Worm (Caenorhabditis elegans) whole organism, young adult: Measurements from ENCODE around the gene F48B9.3.

ENCODE experiments used
- B0261.1 ChIP-seq: sonication (generic microtip); optimal IDR thresholded peaks from 2 replicates; lab custom pipeline; 2016; ENCODE audit warnings: mild to moderate bottlenecking, missing genetic modification characterization, moderate library complexity, missing compliant biosample characterization
- B0336.3 ChIP-seq: fragments of 200-800 bp; sonication (Bioruptor generic); IDR thresholded peaks from 2 replicates; pipeline ENCODE4 v1.3.6; 2022; ENCODE audit warnings: missing genetic modification characterization, missing compliant biosample characterization
- F10E7.11 ChIP-seq: sonication (generic microtip); optimal IDR thresholded peaks from 2 replicates; lab custom pipeline; 2017; ENCODE audit warnings: mild to moderate bottlenecking, missing genetic modification characterization, moderate library complexity, missing compliant biosample characterization
- F22D6.2 ChIP-seq: sonication (generic microtip); optimal IDR thresholded peaks from 2 replicates; lab custom pipeline; 2016; ENCODE audit warnings: mild to moderate bottlenecking, missing genetic modification characterization, missing compliant biosample characterization
- F37B4.10 ChIP-seq: fragments of 200-800 bp; sonication (Bioruptor generic); IDR thresholded peaks from 2 replicates; pipeline ENCODE4 v1.3.6; 2022; ENCODE audit warnings: missing genetic modification characterization, missing compliant biosample characterization
- F39B2.1 ChIP-seq: fragments of 200-800 bp; sonication (Bioruptor generic); IDR thresholded peaks from 2 replicates; pipeline ENCODE4 v1.3.6; 2022; ENCODE audit warnings: missing genetic modification reagents, missing genetic modification characterization, missing compliant biosample characterization
- F49E8.2 ChIP-seq: sonication (generic microtip); optimal IDR thresholded peaks from 3 replicates; lab custom pipeline; 2017; ENCODE audit warnings: missing genetic modification characterization, mild to moderate bottlenecking, missing compliant biosample characterization, antibody characterized with exemption, moderate library complexity; ENCODE audit not compliant: insufficient read depth
- F55B11.4 ChIP-seq: sonication (generic microtip); optimal IDR thresholded peaks from 2 replicates; lab custom pipeline; 2016; ENCODE audit warnings: missing compliant biosample characterization, missing genetic modification characterization, borderline replicate concordance; ENCODE audit not compliant: insufficient read depth
- K12H6.12 ChIP-seq: fragments of 200-800 bp; sonication (Bioruptor generic); optimal IDR thresholded peaks from 2 replicates; lab custom pipeline; 2018; ENCODE audit warnings: mild to moderate bottlenecking, missing genetic modification characterization, missing compliant biosample characterization
- T26A5.8 ChIP-seq: sonication (generic microtip); optimal IDR thresholded peaks from 2 replicates; lab custom pipeline; 2016; ENCODE audit warnings: missing genetic modification characterization, missing compliant biosample characterization
- Y56A3A.18 ChIP-seq: fragments of 200-800 bp; sonication (Bioruptor generic); IDR thresholded peaks from 2 replicates; pipeline ENCODE4 v1.3.6; 2022; ENCODE audit warnings: missing genetic modification reagents, missing genetic modification characterization, missing compliant biosample characterization
- Y95B8A.8 ChIP-seq: fragments of 200-800 bp; sonication (Bioruptor generic); IDR thresholded peaks from 2 replicates; pipeline ENCODE4 v1.3.6; 2022; ENCODE audit warnings: missing genetic modification reagents, missing genetic modification characterization, missing compliant biosample characterization
- aptf-2 ChIP-seq: fragments of 200-800 bp; sonication (Bioruptor generic); conservative IDR thresholded peaks from 2 replicates; pipeline ENCODE4 v1.3.6; 2022; ENCODE audit warnings: missing genetic modification reagents, missing genetic modification characterization, missing compliant biosample characterization
- atf-7 ChIP-seq: sonication (generic microtip); optimal IDR thresholded peaks from 2 replicates; lab custom pipeline; 2017; ENCODE audit warnings: mild to moderate bottlenecking, missing genetic modification characterization, missing compliant biosample characterization
- ceh-79 ChIP-seq: sonication (generic microtip); optimal IDR thresholded peaks from 2 replicates; lab custom pipeline; 2017; ENCODE audit warnings: mild to moderate bottlenecking, missing genetic modification characterization, missing compliant biosample characterization
- chd-7 ChIP-seq: sonication (generic microtip); optimal IDR thresholded peaks from 2 replicates; lab custom pipeline; 2016; ENCODE audit warnings: mild to moderate bottlenecking, missing genetic modification characterization, moderate library complexity, missing compliant biosample characterization
- dpff-1 ChIP-seq: sonication (generic microtip); optimal IDR thresholded peaks from 2 replicates; lab custom pipeline; 2017; ENCODE audit warnings: mild to moderate bottlenecking, missing genetic modification characterization, missing compliant biosample characterization
- egl-18 ChIP-seq: fragments of 200-800 bp; sonication (Bioruptor generic); IDR thresholded peaks from 2 replicates; pipeline ENCODE4 v1.3.6; 2022; ENCODE audit warnings: missing genetic modification reagents, missing genetic modification characterization, missing compliant biosample characterization
- ets-4 ChIP-seq: fragments of 200-800 bp; sonication (Bioruptor generic); optimal IDR thresholded peaks from 2 replicates; lab custom pipeline; 2018; ENCODE audit warnings: mild to moderate bottlenecking, missing genetic modification characterization, missing compliant biosample characterization
- hmg-1.2 ChIP-seq: fragments of 200-800 bp; sonication (Bioruptor generic); IDR thresholded peaks from 2 replicates; pipeline ENCODE4 v1.3.6; 2022; ENCODE audit warnings: missing genetic modification reagents, missing genetic modification characterization, missing compliant biosample characterization
- lag-1 ChIP-seq: fragments of 200-800 bp; sonication (Bioruptor generic); IDR thresholded peaks from 2 replicates; pipeline ENCODE4 v1.3.6; 2022; ENCODE audit warnings: missing genetic modification reagents, missing genetic modification characterization, missing compliant biosample characterization
- let-607 ChIP-seq, 2 experiments: fragments of 200-800 bp in 1 of 2; sonication (Bioruptor generic) in 1 of 2; sonication (generic microtip) in 1 of 2; optimal IDR thresholded peaks; 2 replicates each; lab custom pipeline; 2016 to 2018; ENCODE audit warnings: mild to moderate bottlenecking in 2 of 2, missing compliant biosample characterization in 2 of 2, missing genetic modification characterization in 2 of 2, moderate library complexity in 2 of 2, missing genotype in 1 of 2
- lir-1 ChIP-seq: fragments of 200-800 bp; sonication (Bioruptor generic); conservative IDR thresholded peaks from 2 replicates; pipeline ENCODE4 v1.3.6; 2022; ENCODE audit warnings: missing genetic modification reagents, missing genetic modification characterization, missing compliant biosample characterization
- madf-3 ChIP-seq: fragments of 200-800 bp; sonication (Bioruptor generic); IDR thresholded peaks from 2 replicates; pipeline ENCODE4 v1.3.6; 2022; ENCODE audit warnings: missing genetic modification reagents, missing genetic modification characterization, missing compliant biosample characterization
- mel-28 ChIP-seq: sonication (generic microtip); optimal IDR thresholded peaks from 2 replicates; lab custom pipeline; 2016; ENCODE audit warnings: borderline replicate concordance, mild to moderate bottlenecking, missing genetic modification characterization, missing compliant biosample characterization
- mxl-1 ChIP-seq: sonication (generic microtip); optimal IDR thresholded peaks from 2 replicates; lab custom pipeline; 2016; ENCODE audit warnings: missing genetic modification characterization, missing compliant biosample characterization
- nhr-120 ChIP-seq: fragments of 200-800 bp; sonication (Bioruptor generic); IDR thresholded peaks from 2 replicates; pipeline ENCODE4 v1.3.6; 2022; ENCODE audit warnings: missing genetic modification characterization, missing compliant biosample characterization
- nhr-27 ChIP-seq: fragments of 200-800 bp; sonication (Bioruptor generic); optimal IDR thresholded peaks from 2 replicates; lab custom pipeline; 2018; ENCODE audit warnings: mild to moderate bottlenecking, missing genetic modification characterization, moderate library complexity, missing compliant biosample characterization
- pha-4 ChIP-seq: fragments of 150-350 bp; sonication (generic microtip); optimal IDR thresholded peaks from 2 replicates; lab custom pipeline; 2014; ENCODE audit warnings: missing biosample characterization, missing genetic modification reagents, missing genetic modification characterization
- rcor-1 ChIP-seq: fragments of 200-800 bp; sonication (Bioruptor generic); IDR thresholded peaks from 2 replicates; pipeline ENCODE4 v1.3.6; 2022; ENCODE audit warnings: missing genetic modification reagents, missing genetic modification characterization, missing compliant biosample characterization
- rec-8 ChIP-seq, 2 experiments: sonication (generic microtip); optimal IDR thresholded peaks; 2 replicates each; lab custom pipeline; 2016; ENCODE audit warnings: mild to moderate bottlenecking in 2 of 2, missing genetic modification characterization in 2 of 2, missing genetic modification reagents in 2 of 2, missing genotype in 2 of 2, missing biosample characterization in 1 of 2, missing compliant biosample characterization in 1 of 2, moderate library complexity in 1 of 2
- snpc-4 ChIP-seq, 5 experiments: fragments of 150-350 bp in 1 of 5; sonication (generic microtip) in 4 of 5; optimal IDR thresholded peaks; 2 replicates each; lab custom pipeline; 2014 to 2018; ENCODE audit warnings: missing genetic modification characterization in 5 of 5, missing biosample characterization in 3 of 5, antibody characterized with exemption in 2 of 5, mild to moderate bottlenecking in 2 of 5, missing compliant biosample characterization in 2 of 5, missing genotype in 2 of 5, moderate library complexity in 2 of 5, missing genetic modification reagents in 1 of 5
- sptf-2 ChIP-seq: fragments of 200-800 bp; sonication (Bioruptor generic); optimal IDR thresholded peaks from 2 replicates; lab custom pipeline; 2018; ENCODE audit warnings: mild to moderate bottlenecking, missing genetic modification characterization, missing compliant biosample characterization
- tbx-9 ChIP-seq: sonication (generic microtip); optimal IDR thresholded peaks from 2 replicates; lab custom pipeline; 2016; ENCODE audit warnings: borderline replicate concordance, missing genetic modification characterization, inconsistent platforms, missing compliant biosample characterization
- zfh-2 ChIP-seq: fragments of 200-800 bp; sonication (Bioruptor generic); conservative IDR thresholded peaks from 2 replicates; pipeline ENCODE4 v1.3.6; 2022; ENCODE audit warnings: missing genetic modification reagents, missing genetic modification characterization, missing compliant biosample characterization

F48B9.3 gene

DNA sequence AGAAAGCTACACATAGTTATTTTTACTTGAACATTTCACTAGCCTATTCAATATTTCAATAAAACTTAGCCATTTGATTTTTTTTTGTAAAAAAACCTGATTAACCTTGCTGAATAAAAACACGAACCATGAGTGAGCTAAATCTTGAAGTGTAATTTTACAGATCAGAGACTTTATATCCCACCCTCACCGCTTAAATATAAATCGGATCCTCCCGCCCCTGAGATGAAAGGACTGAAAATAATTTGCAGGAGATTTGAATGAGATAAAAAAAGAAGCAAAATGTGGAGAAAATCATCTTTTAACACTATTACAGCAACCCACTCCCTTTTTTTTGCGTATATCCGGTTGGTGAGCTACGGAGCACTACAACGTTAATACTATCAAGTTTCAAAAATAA lies 14.8 kb upstream of the F48B9.3 start, which contains the start of gene npax-2:
TSS of gene npax-2 (minus strand) at position 101 of the 400 bp plus-strand sequence.
- TF ChIP-seq Y95B8A.8 (GFP tag; lab: Robert Waterston, UW) (no peak), B0261.1 (no peak), hmg-1.2 (GFP tag; lab: Robert Waterston, UW) (no peak), sptf-2 (GFP tag; lab: Kevin White, UChicago) (no peak), F37B4.10 (GFP tag; lab: Robert Waterston, UW) (no peak), mel-28 (no peak), ceh-79 (tag; lab: Kevin White, UChicago) (no peak), atf-7 (tag; lab: Kevin White, UChicago) (no peak)

DNA sequence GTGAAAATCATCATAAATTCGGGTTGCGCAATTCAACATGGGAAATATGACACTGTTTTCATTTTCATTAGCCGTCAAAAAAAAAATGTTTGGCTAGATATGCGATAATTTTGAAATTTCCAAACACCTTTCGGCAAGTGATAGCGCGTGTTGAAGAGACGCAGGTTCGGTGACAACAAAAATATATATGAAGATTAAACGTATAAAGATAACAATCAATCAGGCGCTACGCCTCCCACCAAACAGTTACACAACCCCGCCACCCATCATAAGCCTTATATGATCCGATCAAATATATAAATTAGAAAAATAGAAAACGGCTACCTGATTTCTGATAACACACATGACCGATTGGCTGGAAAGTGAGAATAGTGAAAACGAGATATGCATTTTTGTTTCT lies 12.8 kb upstream of the F48B9.3 start:
- TF ChIP-seq mxl-1 (tag; lab: Kevin White, UChicago) (no peak), T26A5.8 (tag; lab: Kevin White, UChicago) (no peak), Y95B8A.8 (GFP tag; lab: Robert Waterston, UW) (no peak), let-607 (tag; optimal IDR thresholded peaks at IDR 0.05; lab: Kevin White, UChicago) (no peak), mel-28 (no peak), K12H6.12 (no peak)

DNA sequence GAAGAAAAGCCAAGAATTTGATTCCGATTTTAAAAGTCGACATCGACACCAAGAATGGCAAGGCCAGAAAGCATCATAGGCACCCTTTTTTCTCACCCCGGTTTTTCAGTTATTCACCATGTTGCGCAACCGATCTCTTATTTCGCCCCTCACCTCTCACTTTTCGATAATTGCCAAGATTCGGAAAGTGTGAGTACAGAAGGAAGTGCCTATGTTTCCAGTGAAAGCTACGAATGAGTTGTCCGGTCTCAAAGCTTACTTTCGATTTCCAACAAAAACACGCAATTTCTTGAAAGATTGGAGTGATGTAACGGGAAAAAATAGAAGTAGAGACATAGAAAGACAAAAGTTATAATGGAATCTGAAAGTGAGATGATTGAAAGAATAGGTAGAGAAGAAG lies 11.1 kb upstream of the F48B9.3 start:
- TF ChIP-seq F22D6.2 (tag; lab: Kevin White, UChicago) (no peak), let-607 (tag; optimal IDR thresholded peaks at IDR 0.05; lab: Kevin White, UChicago) (no peak), F39B2.1 (GFP tag; lab: Robert Waterston, UW) (no peak), F55B11.4 (no peak), lag-1 (GFP tag; lab: Robert Waterston, UW) (no peak), chd-7 (tag; lab: Kevin White, UChicago) (no peak), F49E8.2 (tag; lab: Kevin White, UChicago) (no peak), hmg-1.2 (GFP tag; lab: Robert Waterston, UW) (no peak), egl-18 (GFP tag; lab: Robert Waterston, UW) (no peak), rec-8 (tag; optimal IDR thresholded peaks at IDR 0.05; lab: Kevin White, UChicago) (no peak)

DNA sequence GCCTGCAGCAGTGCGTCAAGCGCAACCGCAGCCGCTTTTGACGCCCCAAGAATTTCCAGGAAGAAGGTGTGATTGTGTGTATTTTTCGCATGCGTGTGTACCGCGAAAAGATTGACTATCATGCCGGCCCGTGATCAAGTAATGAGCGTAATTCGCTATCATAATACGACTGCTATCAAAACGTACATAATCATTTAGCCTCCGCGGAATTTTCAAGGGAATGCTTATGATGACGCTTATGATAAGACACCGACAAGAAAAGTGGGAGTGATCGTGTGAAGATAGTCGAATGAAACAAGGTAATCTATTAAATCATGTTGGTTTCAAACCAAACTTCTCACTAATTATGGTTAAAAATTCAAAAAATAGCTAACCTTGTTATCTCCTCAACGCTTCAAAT lies 7.0 kb upstream of the F48B9.3 start:
- TF ChIP-seq lir-1 (no peak), F10E7.11 (tag; lab: Kevin White, UChicago) (no peak), madf-3 (GFP tag; lab: Robert Waterston, UW) (no peak), tbx-9 (tag; lab: Kevin White, UChicago) (no peak), rcor-1 (GFP tag; lab: Robert Waterston, UW) (no peak), T26A5.8 (tag; lab: Kevin White, UChicago) (no peak), pha-4 (no peak), Y56A3A.18 (GFP tag; lab: Robert Waterston, UW) (no peak), nhr-27 (no peak), ets-4 (GFP tag; lab: Kevin White, UChicago) (no peak), dpff-1 (tag; lab: Kevin White, UChicago) (no peak), nhr-120 (GFP tag; lab: Robert Waterston, UW) (no peak), aptf-2 (no peak), snpc-4 (GFP tag; optimal IDR thresholded peaks at IDR 0.05; lab: Kevin White, UChicago) (no peak), snpc-4 (tag; optimal IDR thresholded peaks at IDR 0.05; lab: Kevin White, UChicago) (no peak), B0336.3 (no peak), zfh-2 (GFP tag; lab: Robert Waterston, UW) (no peak), F37B4.10 (GFP tag; lab: Robert Waterston, UW) (no peak)
- TF ChIP-seq, all 124 proteins: peak for 0
